Fruit fly (Drosophila melanogaster) S2 (cell line): Measurements from ENCODE around the gene CG10116.

Experiments used
- CG8478 ChIP-seq: fragments of >200 bp; optimal IDR thresholded peaks from 2 replicates; lab custom pipeline; 2018
- CTCF ChIP-seq, 2 experiments: fragments of >200 bp; optimal IDR thresholded peaks; 2 replicates each; lab custom pipeline; 2018

DNA sequence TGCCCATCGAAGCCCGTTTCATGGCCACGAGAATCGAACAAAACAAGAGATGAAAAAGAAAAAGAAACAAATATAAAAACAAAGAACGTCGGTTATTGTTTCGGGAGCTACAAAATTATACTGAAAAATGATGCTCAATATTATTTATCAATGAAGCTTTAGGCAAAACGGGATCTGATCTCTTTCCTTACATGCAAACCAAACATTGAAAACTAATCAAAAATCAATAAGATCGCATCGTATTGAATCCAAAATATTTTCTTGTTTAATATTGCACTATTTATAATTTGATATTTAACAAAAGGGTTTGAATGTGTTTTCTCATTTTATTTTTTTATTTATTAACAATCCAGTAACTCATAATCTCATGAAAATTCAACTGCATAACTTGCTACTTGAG lies 31.5 kb downstream of the CG10116 start, which contains the start of gene CG14106:
- no peak for TF ChIP-seq CG8478 (lab: Kevin White, UChicago)
- no peak for TF ChIP-seq CTCF (optimal IDR thresholded peaks at IDR 0.05; lab: Kevin White, UChicago)
